Worm (Caenorhabditis elegans) whole organism, mixed stage, embryonic: ENCODE data around the gene B0035.18.

Experiments
- M03D4.4 ChIP-seq: sonication (generic microtip); optimal IDR thresholded peaks from 2 replicates; lab custom pipeline; 2017; ENCODE audit warnings: mild to moderate bottlenecking, missing genetic modification characterization, missing compliant biosample characterization
- bed-3 ChIP-seq: fragments of 200-800 bp; sonication (Bioruptor generic); optimal IDR thresholded peaks from 3 replicates; lab custom pipeline; 2018; ENCODE audit warnings: mild to moderate bottlenecking, missing genetic modification characterization, moderate library complexity, missing compliant biosample characterization
- blmp-1 ChIP-seq: fragments of 150-350 bp; optimal IDR thresholded peaks from 2 replicates; lab custom pipeline; 2014; ENCODE audit warnings: missing biosample characterization, missing genetic modification characterization
- ceh-39 ChIP-seq: fragments of 150-350 bp; optimal IDR thresholded peaks from 2 replicates; lab custom pipeline; 2014; ENCODE audit warnings: missing biosample characterization, missing genetic modification characterization
- ceh-43 ChIP-seq: fragments of 200-800 bp; sonication (Bioruptor generic); optimal IDR thresholded peaks from 2 replicates; lab custom pipeline; 2018; ENCODE audit warnings: mild to moderate bottlenecking, missing genetic modification characterization, moderate library complexity, missing compliant biosample characterization
- ceh-83 ChIP-seq: fragments of 200-800 bp; sonication (Bioruptor generic); optimal IDR thresholded peaks from 2 replicates; lab custom pipeline; 2018; ENCODE audit warnings: mild to moderate bottlenecking, missing genetic modification characterization, missing compliant biosample characterization
- ces-1 ChIP-seq: fragments of 150-350 bp; optimal IDR thresholded peaks from 2 replicates; lab custom pipeline; 2014; ENCODE audit warnings: missing biosample characterization, missing genetic modification reagents, missing genetic modification characterization
- cnd-1 ChIP-seq: fragments of 200-800 bp; sonication (Bioruptor generic); optimal IDR thresholded peaks from 2 replicates; lab custom pipeline; 2018; ENCODE audit warnings: mild to moderate bottlenecking, missing genetic modification characterization, missing compliant biosample characterization
- elt-1 ChIP-seq: sonication (generic microtip); optimal IDR thresholded peaks from 2 replicates; lab custom pipeline; 2017; ENCODE audit warnings: missing genetic modification characterization, mild to moderate bottlenecking, missing compliant biosample characterization, antibody characterized with exemption, moderate library complexity, borderline replicate concordance; ENCODE audit not compliant: insufficient read depth
- elt-3 ChIP-seq: fragments of 150-350 bp; optimal IDR thresholded peaks from 2 replicates; lab custom pipeline; 2014; ENCODE audit warnings: missing biosample characterization, missing genetic modification characterization
- flh-1 ChIP-seq: fragments of 200-800 bp; sonication (Bioruptor generic); optimal IDR thresholded peaks from 2 replicates; lab custom pipeline; 2018; ENCODE audit warnings: mild to moderate bottlenecking, missing genetic modification characterization, moderate library complexity, missing compliant biosample characterization
- ham-2 ChIP-seq: fragments of 200-800 bp; sonication (Bioruptor generic); optimal IDR thresholded peaks from 2 replicates; lab custom pipeline; 2018; ENCODE audit warnings: mild to moderate bottlenecking, missing genetic modification characterization, missing compliant biosample characterization
- hlh-1 ChIP-seq: fragments of 150-350 bp; optimal IDR thresholded peaks from 2 replicates; lab custom pipeline; 2014; ENCODE audit warnings: missing biosample characterization, missing genetic modification reagents, missing genetic modification characterization
- lin-13 ChIP-seq: fragments of 150-350 bp; optimal IDR thresholded peaks from 2 replicates; lab custom pipeline; 2014; ENCODE audit warnings: missing biosample characterization, missing genetic modification characterization
- lin-32 ChIP-seq: fragments of 200-800 bp; sonication (Bioruptor generic); optimal IDR thresholded peaks from 2 replicates; lab custom pipeline; 2018; ENCODE audit warnings: mild to moderate bottlenecking, missing genetic modification characterization, missing compliant biosample characterization
- lsy-2 ChIP-seq: fragments of 150-350 bp; optimal IDR thresholded peaks from 2 replicates; lab custom pipeline; 2014; ENCODE audit warnings: missing biosample characterization, missing genetic modification characterization
- mab-5 ChIP-seq: fragments of 150-350 bp; optimal IDR thresholded peaks from 2 replicates; lab custom pipeline; 2014; ENCODE audit warnings: missing biosample characterization, missing genetic modification characterization
- mep-1 ChIP-seq: fragments of 150-350 bp; optimal IDR thresholded peaks from 2 replicates; lab custom pipeline; 2017; ENCODE audit warnings: missing biosample characterization, missing genetic modification reagents, missing genetic modification characterization, inconsistent platforms
- nhr-12 ChIP-seq: fragments of 150-350 bp; optimal IDR thresholded peaks from 2 replicates; lab custom pipeline; 2014; ENCODE audit warnings: missing biosample characterization, missing genetic modification characterization
- nhr-2 ChIP-seq: fragments of 150-350 bp; optimal IDR thresholded peaks from 2 replicates; lab custom pipeline; 2014; ENCODE audit warnings: missing biosample characterization, missing genetic modification characterization
- nhr-28 ChIP-seq: fragments of 150-350 bp; optimal IDR thresholded peaks from 2 replicates; lab custom pipeline; 2014; ENCODE audit warnings: missing biosample characterization, missing genetic modification characterization
- pha-4 ChIP-seq: fragments of 150-350 bp; optimal IDR thresholded peaks from 2 replicates; lab custom pipeline; 2018; ENCODE audit warnings: missing biosample characterization, missing genetic modification reagents, missing genetic modification characterization
- sem-2 ChIP-seq: fragments of 200-800 bp; sonication (Bioruptor generic); optimal IDR thresholded peaks from 2 replicates; lab custom pipeline; 2018; ENCODE audit warnings: mild to moderate bottlenecking, missing genetic modification characterization, missing compliant biosample characterization
- snpc-4 ChIP-seq: fragments of 150-350 bp; optimal IDR thresholded peaks from 2 replicates; lab custom pipeline; 2014; ENCODE audit warnings: missing biosample characterization, missing genetic modification characterization
- sptf-1 ChIP-seq: sonication (generic microtip); optimal IDR thresholded peaks from 2 replicates; lab custom pipeline; 2017; ENCODE audit warnings: mild to moderate bottlenecking, missing genetic modification characterization, moderate library complexity, missing compliant biosample characterization
- tbx-8 ChIP-seq: fragments of 200-800 bp; sonication (Bioruptor generic); optimal IDR thresholded peaks from 2 replicates; lab custom pipeline; 2018; ENCODE audit warnings: mild to moderate bottlenecking, missing genetic modification characterization, moderate library complexity, missing compliant biosample characterization
- unc-39 ChIP-seq: fragments of 150-350 bp; optimal IDR thresholded peaks from 2 replicates; lab custom pipeline; 2014; ENCODE audit warnings: missing biosample characterization, missing genetic modification characterization
- unc-62 ChIP-seq: fragments of 150-350 bp; optimal IDR thresholded peaks from 2 replicates; lab custom pipeline; 2014; ENCODE audit warnings: missing biosample characterization, missing genetic modification reagents, missing genetic modification characterization
- zip-8 ChIP-seq: fragments of 150-350 bp; optimal IDR thresholded peaks from 2 replicates; lab custom pipeline; 2014; ENCODE audit warnings: missing biosample characterization, missing genetic modification characterization
- ztf-11 ChIP-seq: fragments of 150-350 bp; optimal IDR thresholded peaks from 2 replicates; lab custom pipeline; 2014; ENCODE audit warnings: missing biosample characterization, missing genetic modification characterization

The B0035.18 gene

ce11 chrIV:11329269-11329668 lies 9.2 kb downstream of the B0035.18 start, which contains the start of gene leo-1:
TSS of gene leo-1 (minus strand) at chrIV:11329369.
- TF ChIP-seq lsy-2 (no peak), ceh-83 (GFP tag; lab: Kevin White, UChicago) (no peak)

DNA sequence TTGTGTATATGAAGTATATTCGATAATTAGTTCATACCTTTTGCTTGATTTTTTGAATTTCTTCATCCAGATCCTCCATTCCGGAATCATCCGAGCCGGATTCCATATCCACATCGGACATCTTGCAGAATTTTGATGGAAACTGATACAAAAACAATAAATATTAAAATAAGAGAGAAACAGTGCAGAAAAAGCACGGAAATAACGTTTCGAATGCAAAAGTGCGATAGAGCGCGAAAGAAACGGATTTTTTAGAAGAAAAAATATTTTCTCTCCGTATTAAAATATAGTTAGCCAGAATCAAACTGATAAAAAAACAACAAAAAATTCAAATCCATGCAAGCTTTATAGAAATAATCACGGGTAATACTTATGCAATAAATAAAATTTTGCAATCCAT lies 12.6 kb downstream of the B0035.18 start, which contains the start of gene sart-3:
Gene sart-3 (minus strand): TSS at position 219 of the 400 bp plus-strand sequence.
- no peak for TF ChIP-seq ceh-39
- no peak for TF ChIP-seq lin-13 (tag; lab: Kevin White, UChicago)
- TF ChIP-seq cnd-1 (tag; lab: Kevin White, UChicago) = no peak
- TF ChIP-seq nhr-12 (tag; lab: Kevin White, UChicago) = no peak
- no peak for TF ChIP-seq sem-2
- no peak for TF ChIP-seq zip-8
- no peak for TF ChIP-seq pha-4 (tag; lab: Kevin White, UChicago)
- TF ChIP-seq sptf-1 = no peak
- TF ChIP-seq ceh-43 (GFP tag; lab: Kevin White, UChicago) = no peak
- no peak for TF ChIP-seq nhr-2
- TF ChIP-seq hlh-1 (tag; lab: Kevin White, UChicago) = no peak
- no peak for TF ChIP-seq tbx-8 (GFP tag; lab: Kevin White, UChicago)
- TF ChIP-seq lin-32 = no peak
- no peak for TF ChIP-seq unc-62 (GFP tag; lab: Kevin White, UChicago)
- no peak for TF ChIP-seq unc-39
- TF ChIP-seq elt-1 (tag; lab: Kevin White, UChicago) = no peak
- TF ChIP-seq mab-5 (tag; lab: Kevin White, UChicago) = no peak

- TF ChIP-seq ceh-39 (no peak), ces-1 (GFP tag; lab: Kevin White, UChicago) (no peak), elt-1 (tag; lab: Kevin White, UChicago) (no peak), ztf-11 (no peak), nhr-2 (no peak), bed-3 (GFP tag; lab: Kevin White, UChicago) (no peak), lin-32 (no peak), M03D4.4 (tag; lab: Kevin White, UChicago) (no peak), sptf-1 (no peak), snpc-4 (tag; lab: Kevin White, UChicago) (no peak), elt-3 (no peak), zip-8 (no peak), flh-1 (GFP tag; lab: Kevin White, UChicago) (no peak)
Observed at ce11 chrIV:11336180-11336579, 16.1 kb downstream of the B0035.18 start.

- TF ChIP-seq lsy-2 (no peak), snpc-4 (tag; lab: Kevin White, UChicago) (no peak), ceh-39 (no peak), pha-4 (tag; lab: Kevin White, UChicago) (no peak), sptf-1 (no peak), lin-32 (no peak), ztf-11 (no peak), ces-1 (GFP tag; lab: Kevin White, UChicago) (no peak), elt-1 (tag; lab: Kevin White, UChicago) (no peak), ham-2 (GFP tag; lab: Kevin White, UChicago) (no peak), bed-3 (GFP tag; lab: Kevin White, UChicago) (no peak), ceh-43 (GFP tag; lab: Kevin White, UChicago) (no peak), mep-1 (no peak), nhr-28 (tag; lab: Kevin White, UChicago) (no peak), sem-2 (no peak), M03D4.4 (tag; lab: Kevin White, UChicago) (no peak), unc-39 (no peak)
Observed at ce11 chrIV:11337021-11337420, 16.9 kb downstream of the B0035.18 start, which contains the start of gene F54E12.2. TSS of gene F54E12.2 (minus strand) at chrIV:11337184.

ce11 chrIV:11340735-11341443 lies 20.8 kb downstream of the B0035.18 start:
- TF ChIP-seq unc-62 (GFP tag; lab: Kevin White, UChicago) = no peak
- TF ChIP-seq blmp-1 (tag; lab: Kevin White, UChicago) = no peak
- TF ChIP-seq ceh-39 = no peak
- no peak for TF ChIP-seq unc-39
- no peak for TF ChIP-seq bed-3 (GFP tag; lab: Kevin White, UChicago)
- no peak for TF ChIP-seq elt-3
- TF ChIP-seq lin-32 = no peak
- TF ChIP-seq nhr-12 (tag; lab: Kevin White, UChicago) = no peak
- TF ChIP-seq, all 35 proteins: peak for 0
